Fruit fly (Drosophila melanogaster): Measurements from ENCODE around the gene Proc.

Gene Proc

dm6 chr2L:7916368-7916767 is 45.1 kb upstream of the Proc start (continued):
- TF ChIP-seq CG3838 (GFP tag; optimal IDR thresholded peaks at IDR 0.05) = no peak
- TF ChIP-seq CG17612 (GFP tag; IDR thresholded peaks at IDR 0.05) = no peak
- no peak for TF ChIP-seq CG1792 (GFP tag; optimal IDR thresholded peaks at IDR 0.05)
- peak; percentile 73 for TF ChIP-seq wdn (GFP tag; IDR thresholded peaks at IDR 0.05)
- TF ChIP-seq h (optimal IDR thresholded peaks at IDR 0.05) = no peak
- no peak for TF ChIP-seq Hr78 (GFP tag; optimal IDR thresholded peaks at IDR 0.05)
- TF ChIP-seq CG15011 (GFP tag; optimal IDR thresholded peaks at IDR 0.05) = no peak
- peak; percentile 49; the same call in 1 of the 2 replicates for TF ChIP-seq Nf-YA (GFP tag; IDR thresholded peaks at IDR 0.05)
- TF ChIP-seq Dll (GFP tag; IDR thresholded peaks at IDR 0.05; ENCODE audit: partially characterized antibody) = no peak
- TF ChIP-seq pros (GFP tag; optimal IDR thresholded peaks at IDR 0.05) = no peak
- 0 out of 2 replicates have a peak, but pooled peaks have one; percentile 35 for TF ChIP-seq CkIIα-i1 (GFP tag; IDR thresholded peaks at IDR 0.05)
- 0 out of 2 replicates have a peak, but pooled peaks have one; percentile 16 for TF ChIP-seq CG31441 (GFP tag; IDR thresholded peaks at IDR 0.05)
- no peak for TF ChIP-seq BEAF-32 (GFP tag; optimal IDR thresholded peaks at IDR 0.05)
- TF ChIP-seq CG2889 (GFP tag; IDR thresholded peaks at IDR 0.05) = peak; percentile 79; the same call in 2 of the 3 replicates
- peak; percentile 63 for TF ChIP-seq CG8924 (tag; optimal IDR thresholded peaks at IDR 0.05)
- TF ChIP-seq Stat92E (GFP tag; optimal IDR thresholded peaks at IDR 0.05) = no peak
- TF ChIP-seq Atf6 (GFP tag; IDR thresholded peaks at IDR 0.05) = peak; percentile 79
- peak; percentile 82 for TF ChIP-seq CG10366 (GFP tag; IDR thresholded peaks at IDR 0.05)
- peak; percentile 47 for TF ChIP-seq maf-S (GFP tag; optimal IDR thresholded peaks at IDR 0.05)
- peak; percentile 34 for TF ChIP-seq Camta (GFP tag; optimal IDR thresholded peaks at IDR 0.05)
- TF ChIP-seq Dek (tag; optimal IDR thresholded peaks at IDR 0.05) = peak; percentile 71
- TF ChIP-seq CG8290 (GFP tag; optimal IDR thresholded peaks at IDR 0.05) = no peak
- TF ChIP-seq CG8290 (tag; optimal IDR thresholded peaks at IDR 0.05) = peak in 1 of 2 experiments; percentile 90
- TF ChIP-seq CG9609 (GFP tag; optimal IDR thresholded peaks at IDR 0.05) = peak; percentile 66
- no peak for TF ChIP-seq CG3995 (GFP tag; optimal IDR thresholded peaks at IDR 0.05)
- no peak for TF ChIP-seq CG4424 (GFP tag; optimal IDR thresholded peaks at IDR 0.05)
- TF ChIP-seq Hsf (GFP tag; optimal IDR thresholded peaks at IDR 0.05) = peak; percentile 71
- TF ChIP-seq CG4282 (GFP tag; optimal IDR thresholded peaks at IDR 0.05) = no peak
- TF ChIP-seq Fer1 (GFP tag; optimal IDR thresholded peaks at IDR 0.05) = peak; percentile 37
- peak; percentile 76 for TF ChIP-seq Drgx (GFP tag; IDR thresholded peaks at IDR 0.05)
- no peak for TF ChIP-seq CG34224 (GFP tag; IDR thresholded peaks at IDR 0.05; ENCODE audit: partially characterized antibody)
- no peak for TF ChIP-seq dan (GFP tag; IDR thresholded peaks at IDR 0.05)
- no peak for TF ChIP-seq pzg (GFP tag; optimal IDR thresholded peaks at IDR 0.05)
- TF ChIP-seq otp (GFP tag; IDR thresholded peaks at IDR 0.05) = peak; percentile 62; the same call in 1 of the 3 replicates
- TF ChIP-seq CG11560 (tag; IDR thresholded peaks at IDR 0.05) = peak; percentile 57; the same call in 2 of the 3 replicates
- TF ChIP-seq fd102C (GFP tag; optimal IDR thresholded peaks at IDR 0.05) = no peak
- no peak for TF ChIP-seq CG7271 (tag; optimal IDR thresholded peaks at IDR 0.05)
- no peak for TF ChIP-seq sna (GFP tag; IDR thresholded peaks at IDR 0.05; ENCODE audit: partially characterized antibody)
- TF ChIP-seq CG10274 (GFP tag; optimal IDR thresholded peaks at IDR 0.05) = no peak
- TF ChIP-seq Abd-B (GFP tag; optimal IDR thresholded peaks at IDR 0.05) = peak; percentile 55
- TF ChIP-seq CG8388 (GFP tag; optimal IDR thresholded peaks at IDR 0.05) = peak; percentile 61
- TF ChIP-seq az2 (GFP tag; optimal IDR thresholded peaks at IDR 0.05) = peak; percentile 73
- TF ChIP-seq CG13894 (tag; optimal IDR thresholded peaks at IDR 0.05) = no peak
- TF ChIP-seq bigmax (GFP tag; optimal IDR thresholded peaks at IDR 0.05) = no peak
- no peak for TF ChIP-seq CG1233 (GFP tag; optimal IDR thresholded peaks at IDR 0.05)
- TF ChIP-seq CG10267 (tag; optimal IDR thresholded peaks at IDR 0.05) = peak; percentile 18
- TF ChIP-seq aop (GFP tag; IDR thresholded peaks at IDR 0.05) = 0 out of 2 replicates have a peak, but pooled peaks have one; percentile 40
- peak; percentile 44; the same call in 2 of the 3 replicates for TF ChIP-seq Optix (GFP tag; IDR thresholded peaks at IDR 0.05)
- no peak for TF ChIP-seq vnd (GFP tag; IDR thresholded peaks at IDR 0.05; ENCODE audit: partially characterized antibody)
- TF ChIP-seq ken (GFP tag; IDR thresholded peaks at IDR 0.05) = peak; percentile 68; the same call in 2 of the 3 replicates
- no peak for TF ChIP-seq HLHmδ (GFP tag; optimal IDR thresholded peaks at IDR 0.05)

Data from whole organism, embryonic.